Worm (Caenorhabditis elegans): ENCODE data around the gene H43I07.4.
A peak's percentile ranks its signal among the peaks of the same experiment; 100 is the strongest.

The H43I07.4 gene

ce11 chrV:4190232-4190631, 25.7 kb upstream of the H43I07.4 start (continued):
- TF ChIP-seq gei-8 (GFP tag; optimal IDR thresholded peaks at IDR 0.05) (peak; percentile 56), D1046.2 (GFP tag; IDR thresholded peaks at IDR 0.05) (no peak), zip-11 (GFP tag; IDR thresholded peaks at IDR 0.05) (no peak), duxl-1 (tag; optimal IDR thresholded peaks at IDR 0.05; ENCODE audit: poor library complexity) (peak; percentile 21), mxl-3 (GFP tag; optimal IDR thresholded peaks at IDR 0.05) (no peak), zag-1 (tag; optimal IDR thresholded peaks at IDR 0.05) (no peak), pha-4 (GFP tag; IDR thresholded peaks at IDR 0.05) (no peak), pha-4 (tag; optimal IDR thresholded peaks at IDR 0.05) (no peak), dve-1 (tag; optimal IDR thresholded peaks at IDR 0.05; ENCODE audit: insufficient read depth) (no peak), F49E8.2 (tag; optimal IDR thresholded peaks at IDR 0.05; ENCODE audit: borderline replicate concordance) (no peak), daf-19 (GFP tag; conservative IDR thresholded peaks at IDR 0.05) (no peak), set-16 (GFP tag; IDR thresholded peaks at IDR 0.05) (peak; percentile 35; the same call in 1 of the 2 replicates), hmg-1.1 (GFP tag; IDR thresholded peaks at IDR 0.05) (peak; percentile 31; the same call in 1 of the 2 replicates), daf-16 (GFP tag; optimal IDR thresholded peaks at IDR 0.05) (no peak), daf-16 (tag; optimal IDR thresholded peaks at IDR 0.05) (no peak), T20F7.1 (GFP tag; optimal IDR thresholded peaks at IDR 0.05) (no peak), nhr-111 (GFP tag; optimal IDR thresholded peaks at IDR 0.05) (peak; percentile 32), lin-38 (GFP tag; IDR thresholded peaks at IDR 0.05) (no peak), F37D6.2 (tag; optimal IDR thresholded peaks at IDR 0.05) (no peak), nhr-10 (tag; optimal IDR thresholded peaks at IDR 0.05) (no peak), ceh-44 (GFP tag; IDR thresholded peaks at IDR 0.05) (no peak), ctbp-1 (GFP tag; IDR thresholded peaks at IDR 0.05) (0 out of 2 replicates have a peak, but pooled peaks have one; percentile 28), Y75B8A.6 (GFP tag; IDR thresholded peaks at IDR 0.05) (no peak), mdt-29 (GFP tag; IDR thresholded peaks at IDR 0.05) (peak; percentile 39; the same call in 1 of the 2 replicates), ces-1 (GFP tag; optimal IDR thresholded peaks at IDR 0.05) (no peak), nhr-48 (tag; optimal IDR thresholded peaks at IDR 0.05) (no peak), unc-62 (GFP tag; optimal IDR thresholded peaks at IDR 0.05 in 1 of 2) (no peak), unc-62 (tag; optimal IDR thresholded peaks at IDR 0.05) (no peak), dmd-6 (GFP tag; IDR thresholded peaks at IDR 0.05) (peak; percentile 45), ceh-28 (tag; optimal IDR thresholded peaks at IDR 0.05) (no peak), daf-8 (GFP tag; IDR thresholded peaks at IDR 0.05) (no peak), zfp-3 (GFP tag; conservative IDR thresholded peaks at IDR 0.05) (0 out of 2 replicates have a peak, but pooled peaks have one; percentile 84), ama-1 (optimal IDR thresholded peaks at IDR 0.05) (no peak), spr-1 (tag; optimal IDR thresholded peaks at IDR 0.05) (no peak), unc-39 (tag; optimal IDR thresholded peaks at IDR 0.05) (no peak), daf-12 (tag; optimal IDR thresholded peaks at IDR 0.05) (no peak), F10B5.3 (tag; optimal IDR thresholded peaks at IDR 0.05) (no peak), vab-7 (GFP tag; IDR thresholded peaks at IDR 0.05) (0 out of 2 replicates have a peak, but pooled peaks have one; percentile 22), R02D3.7 (tag; optimal IDR thresholded peaks at IDR 0.05) (no peak), lim-7 (GFP tag; IDR thresholded peaks at IDR 0.05) (no peak), zfp-2 (tag; optimal IDR thresholded peaks at IDR 0.05) (no peak), fos-1 (tag; optimal IDR thresholded peaks at IDR 0.05) (no peak)
